Fruit fly (Drosophila melanogaster): ENCODE data around the gene ssh.

The ssh gene

DNA sequence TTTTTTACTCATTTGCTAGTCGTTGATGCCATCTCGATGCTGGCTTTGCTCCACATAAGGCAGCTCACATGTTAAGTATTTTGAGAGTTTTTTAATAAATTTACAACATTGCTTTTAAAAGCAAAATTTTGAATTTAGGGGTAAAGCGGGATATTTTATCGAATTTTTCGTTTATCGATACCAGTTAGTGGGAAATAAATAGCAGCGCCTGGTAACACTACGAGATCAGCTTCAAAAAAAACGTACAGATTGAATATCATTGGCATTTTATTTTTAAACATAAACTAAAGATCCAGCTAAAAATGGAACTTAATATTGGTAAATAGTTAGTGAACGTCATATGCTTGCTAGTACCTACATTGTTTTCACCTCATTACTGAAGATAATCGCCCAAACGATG is 22.5 kb downstream of the ssh start, which contains the start of gene Mink:
Gene Mink, plus strand, starts transcription at position 204 of the 400 bp plus-strand sequence.
- TF ChIP-seq CG14655 (GFP tag; optimal IDR thresholded peaks at IDR 0.05) (no peak), CG9948 (tag; optimal IDR thresholded peaks at IDR 0.05) (no peak), CG8159 (tag; optimal IDR thresholded peaks at IDR 0.05) (no peak), CG4496 (GFP tag; IDR thresholded peaks at IDR 0.05) (no peak), EcR (GFP tag; optimal IDR thresholded peaks at IDR 0.05) (no peak), CG10348 (GFP tag; IDR thresholded peaks at IDR 0.05) (no peak), fd96Ca (GFP tag; IDR thresholded peaks at IDR 0.05) (no peak)

DNA sequence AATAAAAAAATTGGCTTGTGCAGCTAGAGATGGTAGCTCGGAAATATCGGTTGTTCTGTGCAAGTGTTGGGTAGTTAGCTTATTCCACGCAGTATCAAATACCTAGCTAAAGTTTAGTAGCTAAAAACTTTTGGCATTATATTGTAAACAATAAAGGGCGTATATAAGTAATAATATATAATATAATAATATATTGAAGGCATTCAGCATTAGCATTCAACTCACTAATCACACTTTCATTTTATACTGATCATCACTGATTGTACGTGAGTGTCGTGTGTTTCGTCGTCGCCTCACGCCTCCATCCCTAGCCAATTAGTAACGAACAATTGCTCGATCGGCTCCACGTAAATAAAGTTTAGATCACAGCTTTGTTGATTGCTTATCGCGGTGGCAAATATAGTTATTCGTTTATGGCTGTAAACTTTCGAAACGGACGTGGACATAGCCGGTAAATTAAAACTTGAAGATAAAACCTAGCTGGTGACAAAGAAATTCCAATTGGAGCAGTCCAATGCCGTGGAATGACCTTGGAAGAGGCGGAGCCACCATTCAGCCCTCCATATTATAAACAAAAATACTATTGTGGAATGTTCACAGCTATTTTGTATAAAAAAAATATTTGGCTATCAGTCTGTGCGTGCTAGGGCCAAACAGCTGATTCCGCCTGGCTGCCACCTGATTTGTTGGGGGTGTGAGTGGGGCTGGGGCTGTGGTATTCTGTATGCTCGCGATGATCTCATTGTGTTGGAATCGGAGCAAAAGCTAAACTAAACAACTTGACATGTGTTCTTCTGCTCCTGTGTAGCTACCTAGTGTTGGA is 26.7 kb downstream of the ssh start, which contains the start of the genes PIG-S, sud1 and CG11168:
Gene PIG-S, minus strand, starts transcription at position 51 of the 823 bp plus-strand sequence.
Gene sud1, minus strand, starts transcription at position 51 of the 823 bp plus-strand sequence.
Gene CG11168, plus strand, starts transcription at position 293 of the 823 bp plus-strand sequence.
- TF ChIP-seq CG8301 (tag; optimal IDR thresholded peaks at IDR 0.05) = no peak
- peak; percentile 29 for TF ChIP-seq CG17806 (tag; optimal IDR thresholded peaks at IDR 0.05)
- no peak for TF ChIP-seq Pif1A (GFP tag; optimal IDR thresholded peaks at IDR 0.05)
- no peak for TF ChIP-seq D1 (tag; optimal IDR thresholded peaks at IDR 0.05)
- TF ChIP-seq CG15710 (tag; optimal IDR thresholded peaks at IDR 0.05) = peak; percentile 51
- TF ChIP-seq Snoo (tag; optimal IDR thresholded peaks at IDR 0.05) = peak; percentile 58
- no peak for TF ChIP-seq CG34367 (tag; optimal IDR thresholded peaks at IDR 0.05)
- no peak for TF ChIP-seq CG13204 (GFP tag; optimal IDR thresholded peaks at IDR 0.05)
- peak; percentile 75; the same call in 2 of the 3 replicates for TF ChIP-seq CG4496 (GFP tag; IDR thresholded peaks at IDR 0.05)
- TF ChIP-seq Ets98B (GFP tag; IDR thresholded peaks at IDR 0.05) = peak; percentile 41
- no peak for TF ChIP-seq Pif1B (GFP tag; optimal IDR thresholded peaks at IDR 0.05)
- TF ChIP-seq CG9948 (tag; optimal IDR thresholded peaks at IDR 0.05) = peak; percentile 57
- no peak for TF ChIP-seq gl (tag; optimal IDR thresholded peaks at IDR 0.05)
- no peak for TF ChIP-seq CG10348 (GFP tag; IDR thresholded peaks at IDR 0.05)
- peak; percentile 30; the same call in 1 of the 3 replicates for TF ChIP-seq fd96Ca (GFP tag; IDR thresholded peaks at IDR 0.05)
- no peak for TF ChIP-seq EcR (GFP tag; optimal IDR thresholded peaks at IDR 0.05)
- TF ChIP-seq CG32121 (GFP tag; IDR thresholded peaks at IDR 0.05) = peak; percentile 62; the same call in 1 of the 2 replicates
- TF ChIP-seq CG14655 (GFP tag; optimal IDR thresholded peaks at IDR 0.05) = no peak
- TF ChIP-seq CG12605 (GFP tag; IDR thresholded peaks at IDR 0.05) = no peak
- no peak for TF ChIP-seq rn (GFP tag; IDR thresholded peaks at IDR 0.05)
- no peak for TF ChIP-seq CG8159 (tag; optimal IDR thresholded peaks at IDR 0.05)

- TF ChIP-seq EcR (GFP tag; optimal IDR thresholded peaks at IDR 0.05) = no peak
- no peak for TF ChIP-seq D1 (tag; optimal IDR thresholded peaks at IDR 0.05)
- no peak for TF ChIP-seq CG34367 (tag; optimal IDR thresholded peaks at IDR 0.05)
Observed at dm6 chr3R:24914864-24915263, 29.9 kb downstream of the ssh start.

- TF ChIP-seq CG15710 (tag; optimal IDR thresholded peaks at IDR 0.05) (peak; percentile 23), CG32121 (GFP tag; IDR thresholded peaks at IDR 0.05) (peak; percentile 87), Pif1B (GFP tag; optimal IDR thresholded peaks at IDR 0.05) (peak; percentile 50), D1 (tag; optimal IDR thresholded peaks at IDR 0.05) (no peak), CG8159 (tag; optimal IDR thresholded peaks at IDR 0.05) (peak; percentile 39), Snoo (tag; optimal IDR thresholded peaks at IDR 0.05) (no peak), CG12605 (GFP tag; IDR thresholded peaks at IDR 0.05) (peak; percentile 54; the same call in 1 of the 2 replicates), CG8301 (tag; optimal IDR thresholded peaks at IDR 0.05) (peak; percentile 66), gl (tag; optimal IDR thresholded peaks at IDR 0.05) (no peak), CG17806 (tag; optimal IDR thresholded peaks at IDR 0.05) (peak; percentile 41), Pif1A (GFP tag; optimal IDR thresholded peaks at IDR 0.05) (no peak), fd96Ca (GFP tag; IDR thresholded peaks at IDR 0.05) (peak; percentile 77; the same call in 2 of the 3 replicates), CG13204 (GFP tag; optimal IDR thresholded peaks at IDR 0.05) (no peak), CG34367 (tag; optimal IDR thresholded peaks at IDR 0.05) (peak; percentile 2), CG9948 (tag; optimal IDR thresholded peaks at IDR 0.05) (no peak), Ets98B (GFP tag; IDR thresholded peaks at IDR 0.05) (peak; percentile 86), CG4496 (GFP tag; IDR thresholded peaks at IDR 0.05) (peak; percentile 86), rn (GFP tag; IDR thresholded peaks at IDR 0.05) (peak; percentile 65), CG10348 (GFP tag; IDR thresholded peaks at IDR 0.05) (no peak)
Observed at dm6 chr3R:24910097-24910496, 34.7 kb downstream of the ssh start.

- TF ChIP-seq rn (GFP tag; IDR thresholded peaks at IDR 0.05) = no peak
- no peak for TF ChIP-seq CG34367 (tag; optimal IDR thresholded peaks at IDR 0.05)
- no peak for TF ChIP-seq CG10348 (GFP tag; IDR thresholded peaks at IDR 0.05)
- TF ChIP-seq CG14655 (GFP tag; optimal IDR thresholded peaks at IDR 0.05) = peak; percentile 28
- no peak for TF ChIP-seq CG12605 (GFP tag; IDR thresholded peaks at IDR 0.05)
- no peak for TF ChIP-seq CG8159 (tag; optimal IDR thresholded peaks at IDR 0.05)
- TF ChIP-seq gl (tag; optimal IDR thresholded peaks at IDR 0.05) = no peak
- TF ChIP-seq Snoo (tag; optimal IDR thresholded peaks at IDR 0.05) = no peak
- TF ChIP-seq EcR (GFP tag; optimal IDR thresholded peaks at IDR 0.05) = no peak
- no peak for TF ChIP-seq CG9948 (tag; optimal IDR thresholded peaks at IDR 0.05)
- TF ChIP-seq CG8301 (tag; optimal IDR thresholded peaks at IDR 0.05) = peak; percentile 38
- TF ChIP-seq fd96Ca (GFP tag; IDR thresholded peaks at IDR 0.05) = 0 out of 3 replicates have a peak, but pooled peaks have one; percentile 34
- TF ChIP-seq CG4496 (GFP tag; IDR thresholded peaks at IDR 0.05) = no peak
- TF ChIP-seq CG32121 (GFP tag; IDR thresholded peaks at IDR 0.05) = peak; percentile 68
- peak; percentile 66 for TF ChIP-seq Ets98B (GFP tag; IDR thresholded peaks at IDR 0.05)
- no peak for TF ChIP-seq Pif1B (GFP tag; optimal IDR thresholded peaks at IDR 0.05)
- TF ChIP-seq Pif1A (GFP tag; optimal IDR thresholded peaks at IDR 0.05) = no peak
- no peak for TF ChIP-seq CG17806 (tag; optimal IDR thresholded peaks at IDR 0.05)
- no peak for TF ChIP-seq CG13204 (GFP tag; optimal IDR thresholded peaks at IDR 0.05)
- no peak for TF ChIP-seq D1 (tag; optimal IDR thresholded peaks at IDR 0.05)
- TF ChIP-seq CG15710 (tag; optimal IDR thresholded peaks at IDR 0.05) = no peak
Observed at dm6 chr3R:24908034-24908433, 36.7 kb downstream of the ssh start.
